Fruit fly (Drosophila melanogaster) whole organism, embryonic: ENCODE results near the gene SPARC.

ENCODE experiments used
- Adf1 ChIP-seq: fragments of 200-800 bp; sonication (Bioruptor generic); IDR thresholded peaks from 2 replicates; pipeline ENCODE4 v1.3.6; 2022; ENCODE audit warnings: missing biosample characterization, missing genetic modification characterization
- Aef1 ChIP-seq: fragments of 200-800 bp; sonication (Bioruptor generic); IDR thresholded peaks from 3 replicates; pipeline ENCODE4 v1.3.6; 2022; ENCODE audit warnings: missing biosample characterization, missing genetic modification characterization
- B-H2 ChIP-seq: fragments of 200-800 bp; sonication (Bioruptor generic); optimal IDR thresholded peaks from 2 replicates; lab custom pipeline; 2018; ENCODE audit warnings: missing biosample characterization, mild to moderate bottlenecking, missing genetic modification characterization
- BEAF-32 ChIP-seq: fragments of 200-800 bp; sonication (Bioruptor generic); optimal IDR thresholded peaks from 3 replicates; lab custom pipeline; 2017; ENCODE audit warnings: missing biosample characterization, missing genetic modification characterization, mild to moderate bottlenecking, moderate library complexity, missing genetic modification reagents
- CG11695 ChIP-seq: fragments of 200-800 bp; sonication (Bioruptor generic); IDR thresholded peaks from 3 replicates; pipeline ENCODE4 v1.3.6; 2022; ENCODE audit warnings: missing biosample characterization, missing genetic modification characterization
- CG11696 ChIP-seq: fragments of 200-800 bp; sonication (Bioruptor generic); IDR thresholded peaks from 2 replicates; pipeline ENCODE4 v1.3.6; 2022; ENCODE audit warnings: missing biosample characterization, missing genetic modification characterization
- CG12391 ChIP-seq: fragments of 200-800 bp; sonication (Bioruptor generic); optimal IDR thresholded peaks from 3 replicates; lab custom pipeline; 2018; ENCODE audit warnings: missing biosample characterization, mild to moderate bottlenecking, missing genetic modification characterization, moderate library complexity
- CG13296 ChIP-seq: fragments of 200-800 bp; sonication (Bioruptor generic); optimal IDR thresholded peaks from 3 replicates; lab custom pipeline; 2018; ENCODE audit warnings: missing biosample characterization, mild to moderate bottlenecking, missing genetic modification characterization
- CG13424 ChIP-seq: fragments of 200-800 bp; sonication (Bioruptor generic); optimal IDR thresholded peaks from 2 replicates; lab custom pipeline; 2019; ENCODE audit warnings: missing biosample characterization, mild to moderate bottlenecking, missing genetic modification characterization, moderate library complexity
- CG15011 ChIP-seq: fragments of 200-800 bp; sonication (Bioruptor generic); optimal IDR thresholded peaks from 3 replicates; lab custom pipeline; 2018; ENCODE audit warnings: missing biosample characterization, mild to moderate bottlenecking, missing genetic modification characterization
- CG15601 ChIP-seq: fragments of 200-800 bp; sonication (Bioruptor generic); optimal IDR thresholded peaks from 3 replicates; lab custom pipeline; 2019; ENCODE audit warnings: missing biosample characterization, mild to moderate bottlenecking, missing genetic modification characterization, moderate library complexity
- CG16779 ChIP-seq: fragments of 200-800 bp; sonication (Bioruptor generic); IDR thresholded peaks from 2 replicates; pipeline ENCODE4 v1.3.6; 2022; ENCODE audit warnings: missing biosample characterization, missing genetic modification characterization
- CG18599 ChIP-seq: fragments of 200-800 bp; sonication (Bioruptor generic); optimal IDR thresholded peaks from 3 replicates; lab custom pipeline; 2017; ENCODE audit warnings: missing biosample characterization, missing genetic modification characterization, mild to moderate bottlenecking, moderate library complexity, missing genetic modification reagents
- CG18764 ChIP-seq: fragments of 200-800 bp; sonication (Bioruptor generic); optimal IDR thresholded peaks from 3 replicates; lab custom pipeline; 2016; ENCODE audit warnings: missing biosample characterization, missing genetic modification characterization
- CG31365 ChIP-seq: fragments of 200-800 bp; sonication (Bioruptor generic); optimal IDR thresholded peaks from 2 replicates; lab custom pipeline; 2018; ENCODE audit warnings: missing biosample characterization, mild to moderate bottlenecking, missing genetic modification characterization
- CG6791 ChIP-seq: fragments of 200-800 bp; sonication (Bioruptor generic); IDR thresholded peaks from 3 replicates; pipeline ENCODE4 v1.3.6; 2022; ENCODE audit warnings: missing biosample characterization, missing genetic modification characterization; ENCODE audit not compliant: partially characterized antibody
- CG8765 ChIP-seq: fragments of 200-800 bp; sonication (Bioruptor generic); IDR thresholded peaks from 2 replicates; pipeline ENCODE4 v1.3.6; 2022; ENCODE audit warnings: missing biosample characterization, missing genetic modification characterization
- CTCF ChIP-seq: fragments of 200-800 bp; sonication (Bioruptor generic); optimal IDR thresholded peaks from 2 replicates; lab custom pipeline; 2017; ENCODE audit warnings: missing biosample characterization, mild to moderate bottlenecking, missing genetic modification characterization, moderate library complexity
- Chrac-16 ChIP-seq: fragments of 200-800 bp; sonication (Bioruptor generic); optimal IDR thresholded peaks from 3 replicates; lab custom pipeline; 2016; ENCODE audit warnings: missing biosample characterization, missing genetic modification characterization
- Dref ChIP-seq: fragments of 200-800 bp; sonication (Bioruptor generic); IDR thresholded peaks from 2 replicates; pipeline ENCODE4 v1.3.6; 2022; ENCODE audit warnings: missing biosample characterization, missing genetic modification characterization
- Jarid2 ChIP-seq: fragments of 200-800 bp; sonication (Bioruptor generic); optimal IDR thresholded peaks from 3 replicates; lab custom pipeline; 2017; ENCODE audit warnings: mild to moderate bottlenecking, missing biosample characterization, missing genetic modification reagents, missing genetic modification characterization
- Lhr ChIP-seq: fragments of 200-800 bp; sonication (Bioruptor generic); optimal IDR thresholded peaks from 3 replicates; lab custom pipeline; 2017; ENCODE audit warnings: mild to moderate bottlenecking, missing biosample characterization, missing genetic modification reagents, missing genetic modification characterization
- MBD-R2 ChIP-seq: fragments of 200-800 bp; sonication (Bioruptor generic); IDR thresholded peaks from 2 replicates; pipeline ENCODE4 v1.3.6; 2022; ENCODE audit warnings: missing biosample characterization, missing genetic modification characterization
- Med ChIP-seq: fragments of 200-800 bp; sonication (Bioruptor generic); peaks from one replicate; lab custom pipeline; 2016; ENCODE audit warnings: missing biosample characterization, missing genetic modification characterization, mild to moderate bottlenecking, inconsistent platforms, moderate library complexity
- Myb ChIP-seq: fragments of 200-800 bp; sonication (Bioruptor generic); optimal IDR thresholded peaks from 2 replicates; lab custom pipeline; 2016; ENCODE audit warnings: missing biosample characterization, missing genetic modification characterization
- Neu2 ChIP-seq: fragments of 200-800 bp; sonication (Bioruptor generic); optimal IDR thresholded peaks from 3 replicates; lab custom pipeline; 2016; ENCODE audit warnings: missing biosample characterization, missing genetic modification characterization, borderline replicate concordance
- Sox102F ChIP-seq: fragments of 200-800 bp; sonication (Bioruptor generic); optimal IDR thresholded peaks from 2 replicates; lab custom pipeline; 2018; ENCODE audit warnings: missing biosample characterization, mild to moderate bottlenecking, missing genetic modification characterization, moderate library complexity
- Taf1 ChIP-seq: fragments of 200-800 bp; sonication (Bioruptor generic); IDR thresholded peaks from 2 replicates; pipeline ENCODE4 v1.3.6; 2022; ENCODE audit warnings: missing biosample characterization, missing genetic modification characterization
- abd-A ChIP-seq: fragments of 200-800 bp; sonication (Bioruptor generic); optimal IDR thresholded peaks from 3 replicates; lab custom pipeline; 2019; ENCODE audit warnings: missing biosample characterization, mild to moderate bottlenecking, missing genetic modification characterization, moderate library complexity
- bowl ChIP-seq: fragments of 200-800 bp; sonication (Bioruptor generic); IDR thresholded peaks from 2 replicates; pipeline ENCODE4 v1.3.6; 2022; ENCODE audit warnings: missing biosample characterization, missing genetic modification characterization
- chinmo ChIP-seq: fragments of 200-800 bp; sonication (Bioruptor generic); IDR thresholded peaks from 4 replicates; pipeline ENCODE4 v1.3.6; 2022; ENCODE audit warnings: missing biosample characterization, missing genetic modification characterization; ENCODE audit not compliant: partially characterized antibody
- ci ChIP-seq: fragments of 200-800 bp; sonication (Bioruptor generic); IDR thresholded peaks from 3 replicates; pipeline ENCODE4 v1.3.6; 2022; ENCODE audit warnings: missing biosample characterization, missing genetic modification characterization
- crp ChIP-seq, 2 experiments: fragments of 200-800 bp; sonication (Bioruptor generic); optimal IDR thresholded peaks; 2 replicates in 1 of 2; 3 replicates in 1 of 2; lab custom pipeline; 2017; ENCODE audit warnings: missing biosample characterization in 2 of 2, missing genetic modification characterization in 2 of 2, mild to moderate bottlenecking in 1 of 2, moderate library complexity in 1 of 2
- disco-r ChIP-seq: fragments of 200-800 bp; sonication (Bioruptor generic); optimal IDR thresholded peaks from 2 replicates; lab custom pipeline; 2016; ENCODE audit warnings: missing biosample characterization, missing genetic modification characterization
- dmrt11E ChIP-seq: fragments of 200-800 bp; sonication (Bioruptor generic); optimal IDR thresholded peaks from 3 replicates; lab custom pipeline; 2018; ENCODE audit warnings: missing biosample characterization, mild to moderate bottlenecking, missing genetic modification characterization, moderate library complexity
- dysf ChIP-seq: fragments of 200-800 bp; sonication (Bioruptor generic); IDR thresholded peaks from 3 replicates; pipeline ENCODE4 v1.3.6; 2022; ENCODE audit warnings: missing biosample characterization, missing genetic modification characterization
- en ChIP-seq: fragments of 200-800 bp; sonication (Bioruptor generic); optimal IDR thresholded peaks from 2 replicates; lab custom pipeline; 2016; ENCODE audit warnings: missing biosample characterization, missing genetic modification characterization
- gem ChIP-seq: fragments of 200-800 bp; sonication (Bioruptor generic); optimal IDR thresholded peaks from 2 replicates; lab custom pipeline; 2019; ENCODE audit warnings: missing biosample characterization, mild to moderate bottlenecking, missing genetic modification characterization, moderate library complexity
- gt ChIP-seq: fragments of 200-800 bp; sonication (Bioruptor generic); IDR thresholded peaks from 2 replicates; pipeline ENCODE4 v1.3.6; 2022; ENCODE audit warnings: missing biosample characterization, missing genetic modification characterization
- ham ChIP-seq: fragments of 200-800 bp; sonication (Bioruptor generic); IDR thresholded peaks from 2 replicates; pipeline ENCODE4 v1.3.6; 2022; ENCODE audit warnings: missing biosample characterization, missing genetic modification characterization
- ken ChIP-seq: fragments of 200-800 bp; sonication (Bioruptor generic); IDR thresholded peaks from 3 replicates; pipeline ENCODE4 v1.3.6; 2022; ENCODE audit warnings: missing biosample characterization, missing genetic modification characterization
- phol ChIP-seq: fragments of 200-800 bp; sonication (Bioruptor generic); optimal IDR thresholded peaks from 3 replicates; lab custom pipeline; 2018; ENCODE audit warnings: missing biosample characterization, mild to moderate bottlenecking, missing genetic modification characterization, moderate library complexity
- repo ChIP-seq: fragments of 200-800 bp; sonication (Bioruptor generic); optimal IDR thresholded peaks from 2 replicates; lab custom pipeline; 2016; ENCODE audit warnings: missing biosample characterization, missing genetic modification characterization
- scrt ChIP-seq: fragments of 200-800 bp; sonication (Bioruptor generic); optimal IDR thresholded peaks from 2 replicates; lab custom pipeline; 2018; ENCODE audit warnings: missing biosample characterization, mild to moderate bottlenecking, missing genetic modification characterization, moderate library complexity
- sr ChIP-seq: fragments of 200-800 bp; sonication (Bioruptor generic); IDR thresholded peaks from 3 replicates; pipeline ENCODE4 v1.3.6; 2022; ENCODE audit warnings: missing biosample characterization, missing genetic modification characterization
- trem ChIP-seq: fragments of 200-800 bp; optimal IDR thresholded peaks from 3 replicates; lab custom pipeline; 2019; ENCODE audit warnings: missing biosample characterization, mild to moderate bottlenecking, missing genetic modification characterization, moderate library complexity
- vvl ChIP-seq: fragments of 200-800 bp; sonication (Bioruptor generic); IDR thresholded peaks from 2 replicates; pipeline ENCODE4 v1.3.6; 2022; ENCODE audit warnings: missing biosample characterization, missing genetic modification characterization
- yki ChIP-seq: fragments of >200 bp; optimal IDR thresholded peaks from 3 replicates; lab custom pipeline; 2018
- zen ChIP-seq: fragments of 200-800 bp; sonication (Bioruptor generic); optimal IDR thresholded peaks from 3 replicates; lab custom pipeline; 2018; ENCODE audit warnings: missing biosample characterization, mild to moderate bottlenecking, missing genetic modification characterization, moderate library complexity

The SPARC gene

DNA sequence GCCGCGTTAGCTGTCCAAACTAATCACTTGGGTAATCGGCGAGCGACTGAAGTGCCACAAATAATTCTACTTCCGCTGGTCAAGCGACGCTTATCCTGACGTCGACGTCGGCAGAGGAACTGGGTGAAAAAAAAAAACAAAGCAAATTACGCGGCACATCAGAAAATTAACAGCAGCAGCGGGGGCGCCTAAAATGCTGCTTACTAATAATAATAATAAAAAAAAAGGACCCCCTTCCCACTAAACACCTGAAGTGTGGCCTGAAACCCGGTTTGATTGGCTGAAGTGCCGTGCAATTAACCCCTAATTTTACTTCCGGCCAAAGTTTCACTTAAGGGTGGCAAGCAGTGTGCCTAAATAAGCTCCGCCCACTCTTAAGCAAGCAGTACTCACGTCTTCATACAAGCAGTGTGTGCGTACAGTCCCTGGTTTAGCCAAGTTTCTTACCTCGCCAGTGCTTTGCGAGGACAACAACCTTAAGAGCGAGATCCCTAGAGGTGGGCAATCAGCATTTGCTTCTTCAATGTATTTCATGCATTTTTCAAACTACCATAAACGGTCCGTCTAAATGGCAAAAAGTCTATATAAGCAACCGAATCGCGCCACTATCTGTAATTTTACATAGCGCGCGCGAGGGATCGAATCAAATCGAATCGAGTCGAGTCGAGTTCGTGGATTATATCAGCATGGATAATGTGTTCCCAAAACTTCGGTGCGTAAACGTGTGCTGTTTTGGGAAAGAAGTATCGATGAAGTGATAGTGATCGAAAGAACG is 9.5 kb upstream of the SPARC start, which contains the start of the genes ro and T48 (continued):
- peak; percentile 86 for TF ChIP-seq BEAF-32 (GFP tag; lab: Kevin White, UChicago)
- 0 out of 2 replicates have a peak, but pooled peaks have one; percentile 14 for TF ChIP-seq CG16779 (GFP tag; lab: Robert Waterston, UW)
- no peak for TF ChIP-seq Neu2 (GFP tag; lab: Kevin White, UChicago)
- TF ChIP-seq scrt: no peak
- TF ChIP-seq CTCF: peak; percentile 78
- peak; percentile 91; the same call in 3 of the 4 replicates for TF ChIP-seq chinmo (GFP tag; lab: Robert Waterston, UW)
- peak; percentile 74 for TF ChIP-seq Myb (GFP tag; lab: Kevin White, UChicago)
- TF ChIP-seq abd-A (tag; lab: Kevin White, UChicago): peak; percentile 60
- TF ChIP-seq Jarid2: peak; percentile 90
- peak; percentile 72 for TF ChIP-seq CG6791
- peak; percentile 100 for TF ChIP-seq CG31365 (tag; lab: Kevin White, UChicago)
- no peak for TF ChIP-seq ham (GFP tag; lab: Robert Waterston, UW)
- TF ChIP-seq CG18764: peak; percentile 54
- TF ChIP-seq zen (tag; lab: Kevin White, UChicago): peak; percentile 74
- no peak for TF ChIP-seq CG15011
- TF ChIP-seq vvl (GFP tag; lab: Robert Waterston, UW): peak; percentile 70
- 0 out of 2 replicates have a peak, but pooled peaks have one; percentile 50 for TF ChIP-seq CG11696 (GFP tag; lab: Robert Waterston, UW)
- TF ChIP-seq en: no peak
- peak; percentile 99 for TF ChIP-seq Lhr (GFP tag; lab: Kevin White, UChicago)
- no peak for TF ChIP-seq bowl (GFP tag; lab: Robert Waterston, UW)
- TF ChIP-seq dmrt11E (tag; lab: Kevin White, UChicago): peak; percentile 44
- peak; percentile 23 for TF ChIP-seq Sox102F (GFP tag; lab: Kevin White, UChicago)
- peak in 1 of 2 experiments; percentile 19 for TF ChIP-seq crp (GFP tag; optimal IDR thresholded peaks at IDR 0.05; lab: Kevin White, UChicago)
- TF ChIP-seq Dref: peak; percentile 56
- peak; percentile 62 for TF ChIP-seq MBD-R2 (GFP tag; lab: Robert Waterston, UW)
- TF ChIP-seq CG15601 (tag; lab: Kevin White, UChicago): peak; percentile 62
- no peak for TF ChIP-seq CG13296
- peak; percentile 96 for TF ChIP-seq Med
- TF ChIP-seq disco-r (GFP tag; lab: Kevin White, UChicago): peak; percentile 16
- no peak for TF ChIP-seq CG8765
- no peak for TF ChIP-seq gt (GFP tag; lab: Robert Waterston, UW)
- peak; percentile 42 for TF ChIP-seq CG13424 (tag; lab: Kevin White, UChicago)
- peak; percentile 44 for TF ChIP-seq gem (tag; lab: Kevin White, UChicago)
- peak; percentile 84 for TF ChIP-seq trem
- peak; percentile 8 for TF ChIP-seq Chrac-16
- peak; percentile 48; the same call in 2 of the 3 replicates for TF ChIP-seq Aef1 (GFP tag; lab: Robert Waterston, UW)
- TF ChIP-seq repo (GFP tag; lab: Kevin White, UChicago): peak; percentile 71
- TF ChIP-seq phol: peak; percentile 71
- peak; percentile 65 for TF ChIP-seq ken
- peak; percentile 55 for TF ChIP-seq CG18599 (GFP tag; lab: Kevin White, UChicago)
- TF ChIP-seq ci (GFP tag; lab: Robert Waterston, UW): peak; percentile 72
- TF ChIP-seq B-H2 (GFP tag; lab: Kevin White, UChicago): peak; percentile 52
- TF ChIP-seq CG11695 (GFP tag; lab: Robert Waterston, UW): no peak
- peak; percentile 44 for TF ChIP-seq yki
- TF ChIP-seq Taf1 (GFP tag; lab: Robert Waterston, UW): no peak
- peak; percentile 52 for TF ChIP-seq CG12391 (tag; lab: Kevin White, UChicago)
- TF ChIP-seq dysf (GFP tag; lab: Robert Waterston, UW): 0 out of 3 replicates have a peak, but pooled peaks have one; percentile 39
- peak; percentile 81; the same call in 2 of the 3 replicates for TF ChIP-seq sr (GFP tag; lab: Robert Waterston, UW)
- TF ChIP-seq Adf1 (GFP tag; lab: Robert Waterston, UW): peak; percentile 48; the same call in 1 of the 2 replicates
